Fruit fly (Drosophila melanogaster) whole organism, embryonic: Measurements from ENCODE around the gene CG34148.
A peak's percentile ranks its signal among the peaks of the same experiment; 100 is the strongest.

ENCODE experiments used
- Adf1 ChIP-seq: fragments of 200-800 bp; sonication (Bioruptor generic); IDR thresholded peaks from 2 replicates; pipeline ENCODE4 v1.3.6; 2022; ENCODE audit warnings: missing biosample characterization, missing genetic modification characterization
- CG11085 ChIP-seq: fragments of 200-800 bp; sonication (Bioruptor generic); IDR thresholded peaks from 2 replicates; pipeline ENCODE4 v1.3.6; 2022; ENCODE audit warnings: missing biosample characterization, missing genetic modification characterization
- CG11247 ChIP-seq: fragments of 200-800 bp; sonication (Bioruptor generic); IDR thresholded peaks from 2 replicates; pipeline ENCODE4 v1.3.6; 2022; ENCODE audit warnings: missing biosample characterization, missing genetic modification characterization
- CG12391 ChIP-seq: fragments of 200-800 bp; sonication (Bioruptor generic); optimal IDR thresholded peaks from 3 replicates; lab custom pipeline; 2018; ENCODE audit warnings: missing biosample characterization, mild to moderate bottlenecking, missing genetic modification characterization, moderate library complexity
- CG14441 ChIP-seq: fragments of 200-800 bp; sonication (Bioruptor generic); IDR thresholded peaks from 2 replicates; pipeline ENCODE4 v1.3.6; 2022; ENCODE audit warnings: missing biosample characterization, missing genetic modification characterization
- CG14667 ChIP-seq: fragments of 200-800 bp; sonication (Bioruptor generic); IDR thresholded peaks from 2 replicates; pipeline ENCODE4 v1.3.6; 2022; ENCODE audit warnings: missing biosample characterization, missing genetic modification characterization
- CG14860 ChIP-seq: fragments of 200-800 bp; sonication (Bioruptor generic); IDR thresholded peaks from 3 replicates; pipeline ENCODE4 v1.3.6; 2022; ENCODE audit warnings: missing biosample characterization, missing genetic modification characterization; ENCODE audit not compliant: partially characterized antibody
- CG16779 ChIP-seq: fragments of 200-800 bp; sonication (Bioruptor generic); IDR thresholded peaks from 2 replicates; pipeline ENCODE4 v1.3.6; 2022; ENCODE audit warnings: missing biosample characterization, missing genetic modification characterization
- CG17385 ChIP-seq: fragments of 200-800 bp; sonication (Bioruptor generic); optimal IDR thresholded peaks from 3 replicates; lab custom pipeline; 2018; ENCODE audit warnings: missing biosample characterization, mild to moderate bottlenecking, missing genetic modification characterization
- CG17829 ChIP-seq: fragments of 200-800 bp; optimal IDR thresholded peaks from 2 replicates; lab custom pipeline; 2019; ENCODE audit warnings: missing biosample characterization, mild to moderate bottlenecking, missing genetic modification characterization, moderate library complexity
- CG31224 ChIP-seq: fragments of 200-800 bp; sonication (Bioruptor generic); IDR thresholded peaks from 2 replicates; pipeline ENCODE4 v1.3.6; 2022; ENCODE audit warnings: missing biosample characterization, missing genetic modification characterization
- CG3163 ChIP-seq: fragments of 200-800 bp; sonication (Bioruptor generic); optimal IDR thresholded peaks from 3 replicates; lab custom pipeline; 2016; ENCODE audit warnings: missing biosample characterization, missing genetic modification characterization
- CG3847 ChIP-seq: fragments of 200-800 bp; sonication (Bioruptor generic); IDR thresholded peaks from 2 replicates; pipeline ENCODE4 v1.3.6; 2022; ENCODE audit warnings: missing biosample characterization, missing genetic modification characterization
- CG3995 ChIP-seq: fragments of 200-800 bp; sonication (Bioruptor generic); optimal IDR thresholded peaks from 3 replicates; lab custom pipeline; 2016; ENCODE audit warnings: missing biosample characterization, missing genetic modification characterization
- CG7357 ChIP-seq: fragments of 200-800 bp; sonication (Bioruptor generic); IDR thresholded peaks from 3 replicates; pipeline ENCODE4 v1.3.6; 2022; ENCODE audit warnings: missing biosample characterization, missing genetic modification characterization
- CG8281 ChIP-seq: fragments of 200-800 bp; sonication (Bioruptor generic); optimal IDR thresholded peaks from 2 replicates; lab custom pipeline; 2018; ENCODE audit warnings: missing biosample characterization, mild to moderate bottlenecking, missing genetic modification characterization, moderate library complexity
- CG8359 ChIP-seq: fragments of 200-800 bp; sonication (Bioruptor generic); optimal IDR thresholded peaks from 2 replicates; lab custom pipeline; 2017; ENCODE audit warnings: missing biosample characterization, mild to moderate bottlenecking, missing genetic modification characterization, borderline replicate concordance
- CG9932 ChIP-seq: fragments of 200-800 bp; sonication (Bioruptor generic); IDR thresholded peaks from 2 replicates; pipeline ENCODE4 v1.3.6; 2022; ENCODE audit warnings: missing biosample characterization, missing genetic modification characterization
- Camta ChIP-seq: fragments of 200-800 bp; sonication (Bioruptor generic); optimal IDR thresholded peaks from 2 replicates; lab custom pipeline; 2016; ENCODE audit warnings: missing biosample characterization, missing genetic modification characterization
- CkIIα-i1 ChIP-seq: fragments of 200-800 bp; sonication (Bioruptor generic); IDR thresholded peaks from 2 replicates; pipeline ENCODE4 v1.3.6; 2022; ENCODE audit warnings: missing biosample characterization, missing genetic modification characterization
- Dad ChIP-seq: fragments of 200-800 bp; sonication (Bioruptor generic); optimal IDR thresholded peaks from 3 replicates; lab custom pipeline; 2016; ENCODE audit warnings: missing biosample characterization, missing genetic modification characterization
- Drgx ChIP-seq: fragments of 200-800 bp; sonication (Bioruptor generic); IDR thresholded peaks from 2 replicates; pipeline ENCODE4 v1.3.6; 2022; ENCODE audit warnings: missing biosample characterization, missing genetic modification characterization
- Elba2 ChIP-seq: fragments of 200-800 bp; sonication (Bioruptor generic); optimal IDR thresholded peaks from 3 replicates; lab custom pipeline; 2016; ENCODE audit warnings: missing biosample characterization, missing genetic modification characterization
- Ets97D ChIP-seq: fragments of 200-800 bp; sonication (Bioruptor generic); optimal IDR thresholded peaks from 3 replicates; lab custom pipeline; 2016; ENCODE audit warnings: missing biosample characterization, missing genetic modification characterization
- Fer3 ChIP-seq: fragments of 200-800 bp; sonication (Bioruptor generic); optimal IDR thresholded peaks from 2 replicates; lab custom pipeline; 2018; ENCODE audit warnings: missing biosample characterization, mild to moderate bottlenecking, missing genetic modification characterization, moderate library complexity
- HLH3B ChIP-seq: fragments of 200-800 bp; sonication (Bioruptor generic); IDR thresholded peaks from 2 replicates; pipeline ENCODE4 v1.3.6; 2022; ENCODE audit warnings: missing biosample characterization, missing genetic modification characterization
- HLH54F ChIP-seq: fragments of 200-800 bp; sonication (Bioruptor generic); optimal IDR thresholded peaks from 3 replicates; lab custom pipeline; 2016; ENCODE audit warnings: missing biosample characterization, missing genetic modification characterization
- MBD-R2 ChIP-seq: fragments of 200-800 bp; sonication (Bioruptor generic); IDR thresholded peaks from 2 replicates; pipeline ENCODE4 v1.3.6; 2022; ENCODE audit warnings: missing biosample characterization, missing genetic modification characterization
- MESR4 ChIP-seq: fragments of 200-800 bp; sonication (Bioruptor generic); optimal IDR thresholded peaks from 2 replicates; lab custom pipeline; 2018; ENCODE audit warnings: missing biosample characterization, mild to moderate bottlenecking, missing genetic modification characterization, moderate library complexity
- Nf-YC ChIP-seq: fragments of 200-800 bp; optimal IDR thresholded peaks from 3 replicates; lab custom pipeline; 2019; ENCODE audit warnings: missing biosample characterization, mild to moderate bottlenecking, missing genetic modification characterization, moderate library complexity
- Scr ChIP-seq: fragments of 200-800 bp; sonication (Bioruptor generic); IDR thresholded peaks from 2 replicates; pipeline ENCODE4 v1.3.6; 2022; ENCODE audit warnings: missing biosample characterization, missing genetic modification characterization; ENCODE audit not compliant: partially characterized antibody
- Sox100B ChIP-seq: fragments of 200-800 bp; sonication (Bioruptor generic); optimal IDR thresholded peaks from 3 replicates; lab custom pipeline; 2018; ENCODE audit warnings: missing biosample characterization, mild to moderate bottlenecking, missing genetic modification characterization
- amos ChIP-seq: fragments of 200-800 bp; sonication (Bioruptor generic); IDR thresholded peaks from 2 replicates; pipeline ENCODE4 v1.3.6; 2022; ENCODE audit warnings: missing biosample characterization, missing genetic modification characterization; ENCODE audit not compliant: partially characterized antibody
- bbx ChIP-seq: fragments of 200-800 bp; sonication (Bioruptor generic); IDR thresholded peaks from 2 replicates; pipeline ENCODE4 v1.3.6; 2022; ENCODE audit warnings: missing biosample characterization, missing genetic modification characterization; ENCODE audit not compliant: partially characterized antibody
- br ChIP-seq: fragments of >200 bp; optimal IDR thresholded peaks from 2 replicates; lab custom pipeline; 2017
- dan ChIP-seq: fragments of 200-800 bp; sonication (Bioruptor generic); IDR thresholded peaks from 2 replicates; pipeline ENCODE4 v1.3.6; 2022; ENCODE audit warnings: missing biosample characterization, missing genetic modification characterization
- dimm ChIP-seq: fragments of 200-800 bp; sonication (Bioruptor generic); IDR thresholded peaks from 2 replicates; pipeline ENCODE4 v1.3.6; 2022; ENCODE audit warnings: missing biosample characterization, missing genetic modification characterization
- emc ChIP-seq: fragments of 200-800 bp; sonication (Bioruptor generic); optimal IDR thresholded peaks from 2 replicates; lab custom pipeline; 2016; ENCODE audit warnings: missing biosample characterization, missing genetic modification characterization
- exex ChIP-seq: fragments of 200-800 bp; sonication (Bioruptor generic); optimal IDR thresholded peaks from 4 replicates; lab custom pipeline; 2018; ENCODE audit warnings: missing biosample characterization, mild to moderate bottlenecking, missing genetic modification characterization, moderate library complexity
- fd64A ChIP-seq: fragments of 200-800 bp; sonication (Bioruptor generic); optimal IDR thresholded peaks from 3 replicates; lab custom pipeline; 2018; ENCODE audit warnings: missing biosample characterization, mild to moderate bottlenecking, missing genetic modification characterization
- grau ChIP-seq: fragments of 200-800 bp; optimal IDR thresholded peaks from 3 replicates; lab custom pipeline; 2019; ENCODE audit warnings: missing biosample characterization, mild to moderate bottlenecking, missing genetic modification characterization, moderate library complexity
- ham ChIP-seq: fragments of 200-800 bp; sonication (Bioruptor generic); IDR thresholded peaks from 2 replicates; pipeline ENCODE4 v1.3.6; 2022; ENCODE audit warnings: missing biosample characterization, missing genetic modification characterization
- jigr1 ChIP-seq: fragments of 200-800 bp; sonication (Bioruptor generic); IDR thresholded peaks from 3 replicates; pipeline ENCODE4 v1.3.6; 2022; ENCODE audit warnings: missing biosample characterization, missing genetic modification characterization
- kni ChIP-seq: fragments of 200-800 bp; sonication (Bioruptor generic); optimal IDR thresholded peaks from 3 replicates; lab custom pipeline; 2017; ENCODE audit warnings: mild to moderate bottlenecking, missing biosample characterization, missing genetic modification reagents, missing genetic modification characterization
- pita ChIP-seq: fragments of 200-800 bp; sonication (Bioruptor generic); optimal IDR thresholded peaks from 2 replicates; lab custom pipeline; 2017; ENCODE audit warnings: missing biosample characterization, mild to moderate bottlenecking, missing genetic modification characterization
- psq ChIP-seq: fragments of 200-800 bp; sonication (Bioruptor generic); optimal IDR thresholded peaks from 2 replicates; lab custom pipeline; 2017; ENCODE audit warnings: missing biosample characterization, missing genetic modification characterization
- so ChIP-seq: fragments of 200-800 bp; sonication (Bioruptor generic); IDR thresholded peaks from 3 replicates; pipeline ENCODE4 v1.3.6; 2022; ENCODE audit warnings: missing biosample characterization, missing genetic modification characterization
- twi ChIP-seq: fragments of 200-800 bp; optimal IDR thresholded peaks from 2 replicates; lab custom pipeline; 2019; ENCODE audit warnings: missing biosample characterization, mild to moderate bottlenecking, missing genetic modification characterization, moderate library complexity
- yki ChIP-seq: fragments of >200 bp; optimal IDR thresholded peaks from 3 replicates; lab custom pipeline; 2018
- zfh1 ChIP-seq: fragments of 200-800 bp; sonication (Bioruptor generic); IDR thresholded peaks from 3 replicates; pipeline ENCODE4 v1.3.6; 2022; ENCODE audit warnings: missing biosample characterization, missing genetic modification characterization

CG34148 gene

DNA sequence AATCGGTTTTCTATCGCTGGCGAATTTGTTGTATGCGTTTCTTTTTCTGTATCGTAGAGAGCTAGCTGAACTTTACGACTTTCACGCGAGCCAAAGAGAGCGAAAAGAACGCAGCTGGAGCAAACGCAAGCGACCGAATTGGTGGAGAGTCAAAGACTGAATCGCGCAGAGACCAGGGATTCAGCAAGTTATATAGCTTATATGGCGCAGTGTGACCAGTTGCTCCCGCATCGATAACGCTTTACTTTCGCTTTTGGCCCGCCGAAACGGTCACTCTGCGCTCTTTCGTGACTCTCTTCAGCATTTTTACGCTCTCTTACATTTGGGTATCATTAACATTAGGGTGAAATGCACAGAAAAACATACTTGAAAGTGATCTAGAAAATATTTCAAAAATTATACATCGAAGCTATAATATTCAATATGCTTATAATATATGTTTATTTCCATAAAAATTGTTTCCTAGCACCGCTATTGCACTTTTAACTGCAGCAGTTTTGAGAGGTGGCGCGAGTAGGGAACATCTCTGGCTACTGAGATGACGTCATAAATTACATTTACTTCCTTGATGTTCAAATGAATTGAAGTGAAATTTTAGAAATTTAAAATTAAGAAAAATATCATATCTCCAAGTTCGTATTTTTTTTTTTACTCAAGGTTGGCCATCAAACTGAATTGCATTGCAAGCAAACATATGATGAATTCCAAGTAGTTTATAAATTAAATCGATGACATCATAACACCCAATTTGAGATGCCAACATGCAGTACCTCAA is 22.2 kb downstream of the CG34148 start, which contains the start of gene glec (continued):
- peak; percentile 82 for TF ChIP-seq bbx (GFP tag; lab: Robert Waterston, UW)
- no peak for TF ChIP-seq CG7357
- TF ChIP-seq twi (tag; lab: Kevin White, UChicago) = no peak
- 0 out of 2 replicates have a peak, but pooled peaks have one; percentile 18 for TF ChIP-seq MBD-R2 (GFP tag; lab: Robert Waterston, UW)
- TF ChIP-seq CG16779 = no peak
- TF ChIP-seq CG14667 = no peak
- peak; percentile 74 for TF ChIP-seq zfh1
- no peak for TF ChIP-seq CG14441 (GFP tag; lab: Robert Waterston, UW)
- peak; percentile 41; the same call in 1 of the 2 replicates for TF ChIP-seq Drgx
- TF ChIP-seq CG14860 = no peak
- peak; percentile 2 for TF ChIP-seq Sox100B (GFP tag; lab: Kevin White, UChicago)
- TF ChIP-seq CG11085 (GFP tag; lab: Robert Waterston, UW) = 0 out of 2 replicates have a peak, but pooled peaks have one; percentile 11
- TF ChIP-seq CG8281 = no peak
- TF ChIP-seq psq = peak; percentile 56
- TF ChIP-seq CG9932 (GFP tag; lab: Robert Waterston, UW) = peak; percentile 27; the same call in 1 of the 2 replicates
- TF ChIP-seq HLH3B (GFP tag; lab: Robert Waterston, UW) = no peak
- TF ChIP-seq CkIIα-i1 (GFP tag; lab: Robert Waterston, UW) = no peak
- TF ChIP-seq exex (tag; lab: Kevin White, UChicago) = peak; percentile 2
- TF ChIP-seq CG17829 (tag; lab: Kevin White, UChicago) = peak; percentile 29
- TF ChIP-seq fd64A (GFP tag; lab: Kevin White, UChicago) = peak; percentile 51
- TF ChIP-seq CG3995 (GFP tag; lab: Kevin White, UChicago) = no peak
- peak; percentile 45; the same call in 1 of the 2 replicates for TF ChIP-seq Adf1 (GFP tag; lab: Robert Waterston, UW)
- peak; percentile 59; the same call in 1 of the 3 replicates for TF ChIP-seq so (GFP tag; lab: Robert Waterston, UW)
- no peak for TF ChIP-seq Ets97D
- peak; percentile 28; the same call in 1 of the 2 replicates for TF ChIP-seq CG3847 (GFP tag; lab: Robert Waterston, UW)
- no peak for TF ChIP-seq dimm (GFP tag; lab: Robert Waterston, UW)
- TF ChIP-seq CG12391 (tag; lab: Kevin White, UChicago) = peak; percentile 60
- peak; percentile 6 for TF ChIP-seq Fer3 (tag; lab: Kevin White, UChicago)
- peak; percentile 14 for TF ChIP-seq Dad (GFP tag; lab: Kevin White, UChicago)
- TF ChIP-seq Scr = peak; percentile 56
- TF ChIP-seq jigr1 (GFP tag; lab: Robert Waterston, UW) = no peak
- TF ChIP-seq pita (GFP tag; lab: Kevin White, UChicago) = no peak
- TF ChIP-seq MESR4 (GFP tag; lab: Kevin White, UChicago) = peak; percentile 22
- peak; percentile 34 for TF ChIP-seq CG17385
- peak; percentile 6 for TF ChIP-seq kni (GFP tag; lab: Kevin White, UChicago)
- TF ChIP-seq dan = no peak
- TF ChIP-seq Camta = no peak
- TF ChIP-seq grau (tag; lab: Kevin White, UChicago) = peak; percentile 27
- peak; percentile 100 for TF ChIP-seq CG3163 (GFP tag; lab: Kevin White, UChicago)
- no peak for TF ChIP-seq Elba2
- TF ChIP-seq CG11247 (GFP tag; lab: Robert Waterston, UW) = no peak; the same call in 1 of the 2 replicates
- TF ChIP-seq br = no peak
- no peak for TF ChIP-seq yki (lab: Kevin White, UChicago)
- TF ChIP-seq ham (GFP tag; lab: Robert Waterston, UW) = no peak
- peak; percentile 49; the same call in 1 of the 2 replicates for TF ChIP-seq amos (GFP tag; lab: Robert Waterston, UW)
- TF ChIP-seq emc (GFP tag; lab: Kevin White, UChicago) = no peak
- TF ChIP-seq CG31224 (GFP tag; lab: Robert Waterston, UW) = 0 out of 2 replicates have a peak, but pooled peaks have one; percentile 5
- peak; percentile 1 for TF ChIP-seq Nf-YC (tag; lab: Kevin White, UChicago)
- no peak for TF ChIP-seq CG8359 (GFP tag; lab: Kevin White, UChicago)
- peak; percentile 14 for TF ChIP-seq HLH54F (GFP tag; lab: Kevin White, UChicago)
